Worm (Caenorhabditis elegans) whole organism, early embryonic: ENCODE data around the gene nuaf-1.

ENCODE experiments used
- B0310.2 ChIP-seq: sonication (generic microtip); optimal IDR thresholded peaks from 2 replicates; lab custom pipeline; 2016; ENCODE audit warnings: mild to moderate bottlenecking, missing genetic modification characterization, missing compliant biosample characterization
- F13C5.2 ChIP-seq: sonication (generic microtip); optimal IDR thresholded peaks from 2 replicates; lab custom pipeline; 2017; ENCODE audit warnings: mild to moderate bottlenecking, missing genetic modification characterization, inconsistent platforms, missing compliant biosample characterization
- aly-1 ChIP-seq: sonication (generic microtip); optimal IDR thresholded peaks from 2 replicates; lab custom pipeline; 2016; ENCODE audit warnings: missing genetic modification characterization, missing compliant biosample characterization
- ama-1 ChIP-seq: fragments of 150-350 bp; optimal IDR thresholded peaks from 2 replicates; lab custom pipeline; 2014
- ceh-13 ChIP-seq: fragments of 200-800 bp; sonication (Bioruptor generic); optimal IDR thresholded peaks from 2 replicates; lab custom pipeline; 2018; ENCODE audit warnings: mild to moderate bottlenecking, missing genetic modification characterization, missing compliant biosample characterization
- ceh-36 ChIP-seq: sonication (generic microtip); optimal IDR thresholded peaks from 2 replicates; lab custom pipeline; 2016; ENCODE audit warnings: missing genetic modification characterization, inconsistent platforms, missing compliant biosample characterization
- ets-7 ChIP-seq: sonication (generic microtip); optimal IDR thresholded peaks from 2 replicates; lab custom pipeline; 2016; ENCODE audit warnings: missing genotype, missing genetic modification characterization, missing compliant biosample characterization
- flt-1 ChIP-seq: fragments of 200-800 bp; sonication (Bioruptor generic); IDR thresholded peaks from 2 replicates; pipeline ENCODE4 v1.3.6; 2022; ENCODE audit warnings: missing genetic modification characterization, missing compliant biosample characterization
- hmbx-1 ChIP-seq: sonication (generic microtip); optimal IDR thresholded peaks from 2 replicates; lab custom pipeline; 2016; ENCODE audit warnings: mild to moderate bottlenecking, missing genetic modification characterization, missing compliant biosample characterization
- hmg-4 ChIP-seq: fragments of 200-800 bp; sonication (Bioruptor generic); optimal IDR thresholded peaks from 2 replicates; lab custom pipeline; 2018; ENCODE audit warnings: mild to moderate bottlenecking, missing genetic modification characterization, missing compliant biosample characterization
- hnd-1 ChIP-seq: sonication (generic microtip); optimal IDR thresholded peaks from 2 replicates; lab custom pipeline; 2016; ENCODE audit warnings: missing genetic modification characterization, missing compliant biosample characterization
- pes-1 ChIP-seq: fragments of 200-800 bp; sonication (Bioruptor generic); IDR thresholded peaks from 2 replicates; pipeline ENCODE4 v1.3.6; 2022; ENCODE audit warnings: missing genetic modification reagents, missing genetic modification characterization, missing compliant biosample characterization
- scrt-1 ChIP-seq: fragments of 200-800 bp; sonication (Bioruptor generic); IDR thresholded peaks from 2 replicates; pipeline ENCODE4 v1.3.6; 2022; ENCODE audit warnings: missing genetic modification characterization, missing compliant biosample characterization
- sea-1 ChIP-seq: fragments of 200-800 bp; sonication (Bioruptor generic); conservative IDR thresholded peaks from 2 replicates; pipeline ENCODE4 v1.3.6; 2022; ENCODE audit warnings: missing genetic modification characterization, missing compliant biosample characterization
- tbx-11 ChIP-seq: fragments of 200-800 bp; sonication (Bioruptor generic); IDR thresholded peaks from 2 replicates; pipeline ENCODE4 v1.3.6; 2022; ENCODE audit warnings: missing genetic modification characterization, missing compliant biosample characterization
- tbx-37 ChIP-seq: fragments of 200-800 bp; sonication (Bioruptor generic); conservative IDR thresholded peaks from 2 replicates; pipeline ENCODE4 v1.3.6; 2022; ENCODE audit warnings: missing genetic modification reagents, missing genetic modification characterization, missing compliant biosample characterization

The nuaf-1 gene

ce11 chrV:13529165-13529564 lies 39.3 kb downstream of the nuaf-1 start:
- TF ChIP-seq scrt-1 (GFP tag; lab: Robert Waterston, UW) (no peak), B0310.2 (tag; lab: Kevin White, UChicago) (no peak), aly-1 (no peak), ceh-36 (tag; lab: Kevin White, UChicago) (no peak), flt-1 (GFP tag; lab: Robert Waterston, UW) (no peak), ama-1 (lab: Kevin White, UChicago) (no peak), F13C5.2 (tag; lab: Kevin White, UChicago) (no peak), ets-7 (tag; lab: Kevin White, UChicago) (no peak), pes-1 (GFP tag; lab: Robert Waterston, UW) (no peak), hnd-1 (tag; lab: Kevin White, UChicago) (no peak)

ce11 chrV:13523194-13523593 lies 45.2 kb downstream of the nuaf-1 start, which contains the start of gene R11G10.3:
TSS of gene R11G10.3 (plus strand) at chrV:13523494.
- TF ChIP-seq scrt-1 (GFP tag; lab: Robert Waterston, UW) (no peak), tbx-11 (GFP tag; lab: Robert Waterston, UW) (no peak), flt-1 (GFP tag; lab: Robert Waterston, UW) (no peak), aly-1 (no peak), ceh-36 (tag; lab: Kevin White, UChicago) (no peak), tbx-37 (no peak), hmbx-1 (no peak), hmg-4 (no peak), hnd-1 (tag; lab: Kevin White, UChicago) (no peak), sea-1 (GFP tag; lab: Robert Waterston, UW) (no peak), ama-1 (lab: Kevin White, UChicago) (no peak), ceh-13 (no peak), pes-1 (GFP tag; lab: Robert Waterston, UW) (no peak), F13C5.2 (tag; lab: Kevin White, UChicago) (no peak), B0310.2 (tag; lab: Kevin White, UChicago) (no peak)
